Worm (Caenorhabditis elegans) whole organism, late embryonic: Measurements from ENCODE around the gene B0507.7.

ENCODE experiments used
- ahr-1 ChIP-seq: sonication (generic microtip); optimal IDR thresholded peaks from 2 replicates; lab custom pipeline; 2016; ENCODE audit warnings: missing genetic modification characterization, missing compliant biosample characterization
- ama-1 ChIP-seq: fragments of 150-350 bp; optimal IDR thresholded peaks from 2 replicates; lab custom pipeline; 2014
- ceh-34 ChIP-seq: sonication (generic microtip); optimal IDR thresholded peaks from 2 replicates; lab custom pipeline; 2016; ENCODE audit warnings: mild to moderate bottlenecking, missing genetic modification characterization, missing compliant biosample characterization
- dve-1 ChIP-seq: sonication (generic microtip); optimal IDR thresholded peaks from 2 replicates; lab custom pipeline; 2017; ENCODE audit warnings: antibody characterized with exemption, mild to moderate bottlenecking, missing genetic modification characterization, missing compliant biosample characterization
- elt-2 ChIP-seq: sonication (generic microtip); optimal IDR thresholded peaks from 2 replicates; lab custom pipeline; 2016; ENCODE audit warnings: missing genetic modification reagents, missing genetic modification characterization, missing compliant biosample characterization
- fax-1 ChIP-seq: sonication (generic microtip); optimal IDR thresholded peaks from 2 replicates; lab custom pipeline; 2016; ENCODE audit warnings: missing genotype, missing genetic modification characterization, missing compliant biosample characterization
- fkh-10 ChIP-seq: fragments of 150-350 bp; optimal IDR thresholded peaks from 2 replicates; lab custom pipeline; 2014; ENCODE audit warnings: missing biosample characterization, missing genetic modification reagents, missing genetic modification characterization
- odd-2 ChIP-seq: sonication (generic microtip); optimal IDR thresholded peaks from 2 replicates; lab custom pipeline; 2017; ENCODE audit warnings: antibody characterized with exemption, mild to moderate bottlenecking, missing genetic modification characterization, missing compliant biosample characterization
- rnt-1 ChIP-seq: sonication (generic microtip); optimal IDR thresholded peaks from 2 replicates; lab custom pipeline; 2016; ENCODE audit warnings: missing genetic modification characterization, missing compliant biosample characterization
- unc-55 ChIP-seq: sonication (generic microtip); optimal IDR thresholded peaks from 2 replicates; lab custom pipeline; 2017; ENCODE audit warnings: missing biosample characterization, missing genetic modification reagents, missing genetic modification characterization
- unc-86 ChIP-seq: sonication (generic microtip); optimal IDR thresholded peaks from 2 replicates; lab custom pipeline; 2016; ENCODE audit warnings: missing genetic modification characterization, missing compliant biosample characterization

- TF ChIP-seq ceh-34 (tag; lab: Kevin White, UChicago), result no peak
- no peak for TF ChIP-seq fax-1 (tag; lab: Kevin White, UChicago)
- no peak for TF ChIP-seq ama-1
- no peak for TF ChIP-seq dve-1
- no peak for TF ChIP-seq fkh-10 (GFP tag; lab: Kevin White, UChicago)
- TF ChIP-seq unc-86 (tag; lab: Kevin White, UChicago), result no peak
- TF ChIP-seq rnt-1, result no peak
- TF ChIP-seq unc-55 (GFP tag; lab: Kevin White, UChicago), result no peak
- no peak for TF ChIP-seq ahr-1 (tag; lab: Kevin White, UChicago)
- TF ChIP-seq elt-2 (tag; lab: Kevin White, UChicago), result no peak
- TF ChIP-seq odd-2 (tag; lab: Kevin White, UChicago), result no peak
Measured at ce11 chrV:8771599-8771998, 13.1 kb upstream of the B0507.7 start, which contains the start of gene srx-115.
